Fruit fly (Drosophila melanogaster) whole organism, embryonic: ENCODE data around the gene Nup153.

Experiments used
- Asciz ChIP-seq: fragments of 200-800 bp; sonication (Bioruptor generic); optimal IDR thresholded peaks from 2 replicates; lab custom pipeline; 2017; ENCODE audit warnings: missing biosample characterization, mild to moderate bottlenecking, missing genetic modification characterization, missing genetic modification reagents
- BEAF-32 ChIP-seq: fragments of 200-800 bp; sonication (Bioruptor generic); optimal IDR thresholded peaks from 3 replicates; lab custom pipeline; 2017; ENCODE audit warnings: missing biosample characterization, missing genetic modification characterization, mild to moderate bottlenecking, moderate library complexity, missing genetic modification reagents
- CG10274 ChIP-seq: fragments of 200-800 bp; sonication (Bioruptor generic); optimal IDR thresholded peaks from 3 replicates; lab custom pipeline; 2017; ENCODE audit warnings: missing biosample characterization, mild to moderate bottlenecking, missing genetic modification characterization
- CG10431 ChIP-seq: fragments of 200-800 bp; sonication (Bioruptor generic); optimal IDR thresholded peaks from 3 replicates; lab custom pipeline; 2018; ENCODE audit warnings: missing biosample characterization, mild to moderate bottlenecking, missing genetic modification characterization
- CG10565 ChIP-seq: fragments of 200-800 bp; sonication (Bioruptor generic); optimal IDR thresholded peaks from 3 replicates; lab custom pipeline; 2016; ENCODE audit warnings: missing biosample characterization, mild to moderate bottlenecking, missing genetic modification characterization
- CG11723 ChIP-seq: fragments of 200-800 bp; sonication (Bioruptor generic); optimal IDR thresholded peaks from 2 replicates; lab custom pipeline; 2017; ENCODE audit warnings: missing biosample characterization, mild to moderate bottlenecking, missing genetic modification characterization
- CG13296 ChIP-seq: fragments of 200-800 bp; sonication (Bioruptor generic); optimal IDR thresholded peaks from 3 replicates; lab custom pipeline; 2018; ENCODE audit warnings: missing biosample characterization, mild to moderate bottlenecking, missing genetic modification characterization
- CG13775 ChIP-seq: fragments of 200-800 bp; sonication (Bioruptor generic); optimal IDR thresholded peaks from 3 replicates; lab custom pipeline; 2017; ENCODE audit warnings: missing biosample characterization, mild to moderate bottlenecking, missing genetic modification characterization
- CG14710 ChIP-seq: fragments of 200-800 bp; sonication (Bioruptor generic); optimal IDR thresholded peaks from 3 replicates; lab custom pipeline; 2019; ENCODE audit warnings: missing biosample characterization, mild to moderate bottlenecking, missing genetic modification characterization, moderate library complexity
- CG1647 ChIP-seq: fragments of 200-800 bp; sonication (Bioruptor generic); optimal IDR thresholded peaks from 3 replicates; lab custom pipeline; 2016; ENCODE audit warnings: missing biosample characterization, missing genetic modification characterization
- CG16863 ChIP-seq: fragments of 200-800 bp; sonication (Bioruptor generic); optimal IDR thresholded peaks from 3 replicates; lab custom pipeline; 2016; ENCODE audit warnings: missing biosample characterization, missing genetic modification characterization
- CG31365 ChIP-seq: fragments of 200-800 bp; sonication (Bioruptor generic); optimal IDR thresholded peaks from 2 replicates; lab custom pipeline; 2018; ENCODE audit warnings: missing biosample characterization, mild to moderate bottlenecking, missing genetic modification characterization
- CG32772 ChIP-seq: fragments of 200-800 bp; sonication (Bioruptor generic); IDR thresholded peaks from 2 replicates; pipeline ENCODE4 v1.3.6; 2022; ENCODE audit warnings: missing biosample characterization, missing genetic modification characterization
- CG34224 ChIP-seq: fragments of 200-800 bp; sonication (Bioruptor generic); IDR thresholded peaks from 3 replicates; pipeline ENCODE4 v1.3.6; 2022; ENCODE audit warnings: missing biosample characterization, missing genetic modification characterization; ENCODE audit not compliant: partially characterized antibody
- CG3847 ChIP-seq: fragments of 200-800 bp; sonication (Bioruptor generic); IDR thresholded peaks from 2 replicates; pipeline ENCODE4 v1.3.6; 2022; ENCODE audit warnings: missing biosample characterization, missing genetic modification characterization
- CG3995 ChIP-seq: fragments of 200-800 bp; sonication (Bioruptor generic); optimal IDR thresholded peaks from 3 replicates; lab custom pipeline; 2016; ENCODE audit warnings: missing biosample characterization, missing genetic modification characterization
- CG4282 ChIP-seq: fragments of 200-800 bp; sonication (Bioruptor generic); optimal IDR thresholded peaks from 2 replicates; lab custom pipeline; 2016; ENCODE audit warnings: missing biosample characterization, missing genetic modification characterization
- CG4854 ChIP-seq: fragments of 200-800 bp; sonication (Bioruptor generic); optimal IDR thresholded peaks from 2 replicates; lab custom pipeline; 2016; ENCODE audit warnings: missing biosample characterization, missing genetic modification characterization, inconsistent platforms
- CG6813 ChIP-seq: fragments of 200-800 bp; sonication (Bioruptor generic); optimal IDR thresholded peaks from 2 replicates; lab custom pipeline; 2017; ENCODE audit warnings: missing biosample characterization, missing genetic modification characterization, mild to moderate bottlenecking, moderate library complexity, missing genetic modification reagents
- CG7271 ChIP-seq: fragments of 200-800 bp; sonication (Bioruptor generic); optimal IDR thresholded peaks from 2 replicates; lab custom pipeline; 2018; ENCODE audit warnings: missing biosample characterization, mild to moderate bottlenecking, missing genetic modification characterization, moderate library complexity
- CG8924 ChIP-seq: fragments of 200-800 bp; optimal IDR thresholded peaks from 3 replicates; lab custom pipeline; 2019; ENCODE audit warnings: missing biosample characterization, mild to moderate bottlenecking, missing genetic modification characterization, moderate library complexity
- D19B ChIP-seq: fragments of 200-800 bp; sonication (Bioruptor generic); optimal IDR thresholded peaks from 2 replicates; lab custom pipeline; 2017; ENCODE audit warnings: missing biosample characterization, mild to moderate bottlenecking, missing genetic modification characterization
- Drgx ChIP-seq: fragments of 200-800 bp; sonication (Bioruptor generic); IDR thresholded peaks from 2 replicates; pipeline ENCODE4 v1.3.6; 2022; ENCODE audit warnings: missing biosample characterization, missing genetic modification characterization
- Elba2 ChIP-seq: fragments of 200-800 bp; sonication (Bioruptor generic); optimal IDR thresholded peaks from 3 replicates; lab custom pipeline; 2016; ENCODE audit warnings: missing biosample characterization, missing genetic modification characterization
- HLH54F ChIP-seq: fragments of 200-800 bp; sonication (Bioruptor generic); optimal IDR thresholded peaks from 3 replicates; lab custom pipeline; 2016; ENCODE audit warnings: missing biosample characterization, missing genetic modification characterization
- Hr51 ChIP-seq, 2 experiments: fragments of 200-800 bp; sonication (Bioruptor generic); optimal IDR thresholded peaks; 2 replicates in 1 of 2; 3 replicates in 1 of 2; lab custom pipeline; 2016 to 2018; ENCODE audit warnings: missing biosample characterization in 2 of 2, missing genetic modification characterization in 2 of 2, mild to moderate bottlenecking in 1 of 2, moderate library complexity in 1 of 2
- Neu2 ChIP-seq: fragments of 200-800 bp; sonication (Bioruptor generic); optimal IDR thresholded peaks from 3 replicates; lab custom pipeline; 2016; ENCODE audit warnings: missing biosample characterization, missing genetic modification characterization, borderline replicate concordance
- Nf-YB ChIP-seq: fragments of 200-800 bp; sonication (Bioruptor generic); optimal IDR thresholded peaks from 3 replicates; lab custom pipeline; 2019; ENCODE audit warnings: missing biosample characterization, mild to moderate bottlenecking, missing genetic modification characterization, moderate library complexity
- Pdp1 ChIP-seq, 2 experiments: fragments of 200-800 bp; sonication (Bioruptor generic); optimal IDR thresholded peaks; 3 replicates each; lab custom pipeline; 2016; ENCODE audit warnings: missing biosample characterization in 2 of 2, missing genetic modification characterization in 2 of 2, mild to moderate bottlenecking in 1 of 2, moderate library complexity in 1 of 2
- bcd ChIP-seq: fragments of 200-800 bp; sonication (Bioruptor generic); optimal IDR thresholded peaks from 2 replicates; lab custom pipeline; 2017; ENCODE audit warnings: missing biosample characterization, mild to moderate bottlenecking, missing genetic modification characterization
- bsh ChIP-seq, 2 experiments: fragments of 200-800 bp; sonication (Bioruptor generic); optimal IDR thresholded peaks; 2 replicates each; lab custom pipeline; 2017 to 2018; ENCODE audit warnings: mild to moderate bottlenecking in 2 of 2, missing biosample characterization in 2 of 2, missing genetic modification characterization in 2 of 2, moderate library complexity in 1 of 2
- cg ChIP-seq: fragments of 200-800 bp; sonication (Bioruptor generic); optimal IDR thresholded peaks from 3 replicates; lab custom pipeline; 2019; ENCODE audit warnings: missing biosample characterization, mild to moderate bottlenecking, missing genetic modification characterization, moderate library complexity
- chm ChIP-seq: fragments of 200-800 bp; sonication (Bioruptor generic); IDR thresholded peaks from 2 replicates; pipeline ENCODE4 v1.3.6; 2022; ENCODE audit warnings: missing biosample characterization, missing genetic modification characterization
- crol ChIP-seq: fragments of 200-800 bp; sonication (Bioruptor generic); IDR thresholded peaks from 2 replicates; pipeline ENCODE4 v1.3.6; 2022; ENCODE audit warnings: missing biosample characterization, missing genetic modification characterization
- crp ChIP-seq, 2 experiments: fragments of 200-800 bp; sonication (Bioruptor generic); optimal IDR thresholded peaks; 2 replicates in 1 of 2; 3 replicates in 1 of 2; lab custom pipeline; 2017; ENCODE audit warnings: missing biosample characterization in 2 of 2, missing genetic modification characterization in 2 of 2, mild to moderate bottlenecking in 1 of 2, moderate library complexity in 1 of 2
- danr ChIP-seq: fragments of 200-800 bp; sonication (Bioruptor generic); IDR thresholded peaks from 2 replicates; pipeline ENCODE4 v1.3.6; 2022; ENCODE audit warnings: missing biosample characterization, missing genetic modification characterization
- dati ChIP-seq: fragments of 200-800 bp; sonication (Bioruptor generic); IDR thresholded peaks from 2 replicates; pipeline ENCODE4 v1.3.6; 2022; ENCODE audit warnings: missing biosample characterization, missing genetic modification characterization
- dm ChIP-seq: fragments of 200-800 bp; sonication (Bioruptor generic); optimal IDR thresholded peaks from 3 replicates; lab custom pipeline; 2016; ENCODE audit warnings: missing biosample characterization, missing genetic modification characterization
- dpn ChIP-seq, 2 experiments: fragments of 200-800 bp; sonication (Bioruptor generic); optimal IDR thresholded peaks; 3 replicates each; lab custom pipeline; 2016; ENCODE audit warnings: missing biosample characterization in 2 of 2, missing genetic modification characterization in 2 of 2
- ems ChIP-seq: fragments of 200-800 bp; sonication (Bioruptor generic); optimal IDR thresholded peaks from 3 replicates; lab custom pipeline; 2016; ENCODE audit warnings: missing biosample characterization, missing genetic modification characterization
- ewg ChIP-seq: fragments of 200-800 bp; sonication (Bioruptor generic); optimal IDR thresholded peaks from 3 replicates; lab custom pipeline; 2017; ENCODE audit warnings: mild to moderate bottlenecking, missing biosample characterization, missing genetic modification reagents, missing genetic modification characterization
- mld ChIP-seq: fragments of 200-800 bp; sonication (Bioruptor generic); IDR thresholded peaks from 3 replicates; pipeline ENCODE4 v1.3.6; 2022; ENCODE audit warnings: missing biosample characterization, missing genetic modification characterization; ENCODE audit not compliant: partially characterized antibody
- nmo ChIP-seq: fragments of 200-800 bp; sonication (Bioruptor generic); optimal IDR thresholded peaks from 2 replicates; lab custom pipeline; 2018; ENCODE audit warnings: missing biosample characterization, mild to moderate bottlenecking, missing genetic modification characterization, moderate library complexity
- oc ChIP-seq: fragments of 200-800 bp; sonication (Bioruptor generic); optimal IDR thresholded peaks from 2 replicates; lab custom pipeline; 2018; ENCODE audit warnings: missing biosample characterization, mild to moderate bottlenecking, missing genetic modification characterization, moderate library complexity
- prd ChIP-seq, 3 experiments: fragments of >200 bp in 2 of 3; fragments of 200-800 bp in 1 of 3; sonication (Bioruptor generic) in 1 of 3; optimal IDR thresholded peaks in 2 of 3; IDR thresholded peaks in 1 of 3; 2 replicates in 2 of 3; 3 replicates in 1 of 3; pipeline versions ENCODE4 v1.3.6 to Lab custom; 2017 to 2022; ENCODE audit warnings: missing biosample characterization in 1 of 3, missing genetic modification characterization in 1 of 3
- schlank ChIP-seq: fragments of 200-800 bp; sonication (Bioruptor generic); optimal IDR thresholded peaks from 2 replicates; lab custom pipeline; 2018; ENCODE audit warnings: missing biosample characterization, mild to moderate bottlenecking, missing genetic modification characterization
- seq ChIP-seq: fragments of 200-800 bp; sonication (Bioruptor generic); IDR thresholded peaks from 2 replicates; pipeline ENCODE4 v1.3.6; 2022; ENCODE audit warnings: missing biosample characterization, missing genetic modification characterization
- slp2 ChIP-seq: fragments of 200-800 bp; sonication (Bioruptor generic); optimal IDR thresholded peaks from 2 replicates; lab custom pipeline; 2016; ENCODE audit warnings: missing biosample characterization, missing genetic modification characterization
- tgo ChIP-seq: fragments of 200-800 bp; sonication (Bioruptor generic); IDR thresholded peaks from 3 replicates; pipeline ENCODE4 v1.3.6; 2022; ENCODE audit warnings: missing biosample characterization, missing genetic modification characterization

Gene Nup153

DNA sequence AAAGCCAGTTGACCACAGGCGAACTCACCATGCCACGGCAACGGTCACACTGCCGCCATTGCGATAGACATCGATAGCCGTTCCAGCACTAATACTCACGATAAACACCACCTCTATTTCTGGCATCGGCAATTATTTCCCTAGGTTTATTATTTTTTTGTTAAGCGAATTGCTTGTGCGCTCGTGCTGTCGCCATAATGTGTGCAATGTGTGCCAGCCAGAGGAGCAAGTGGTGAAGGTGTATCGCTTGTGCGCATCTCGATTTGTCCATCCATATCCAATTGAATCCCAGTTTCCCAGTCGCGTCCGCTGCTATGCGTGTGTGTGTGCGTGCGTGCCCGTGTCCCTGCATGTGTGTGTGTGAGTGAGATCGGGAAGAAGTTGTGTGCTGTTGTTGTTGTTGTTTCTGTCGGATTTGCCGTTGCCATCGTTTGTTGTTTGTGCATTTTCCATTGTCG lies 11.6 kb downstream of the Nup153 start, which contains the start of gene mbt (continued):
- TF ChIP-seq Hr51 (GFP tag; optimal IDR thresholded peaks at IDR 0.05; lab: Kevin White, UChicago) = no peak
- peak in 1 of 2 experiments; percentile 7 for TF ChIP-seq Pdp1 (GFP tag; optimal IDR thresholded peaks at IDR 0.05; lab: Kevin White, UChicago)
- TF ChIP-seq schlank (tag; lab: Kevin White, UChicago) = no peak
- peak; percentile 64 for TF ChIP-seq Elba2 (GFP tag; lab: Kevin White, UChicago)
- no peak for TF ChIP-seq CG3995 (GFP tag; lab: Kevin White, UChicago)
- peak; percentile 8 for TF ChIP-seq CG7271
- TF ChIP-seq ewg (GFP tag; lab: Kevin White, UChicago) = no peak
- TF ChIP-seq Asciz (GFP tag; lab: Kevin White, UChicago) = no peak
- peak; percentile 88 for TF ChIP-seq mld (GFP tag; lab: Robert Waterston, UW)
- no peak for TF ChIP-seq crp (GFP tag; optimal IDR thresholded peaks at IDR 0.05; lab: Kevin White, UChicago)
- no peak for TF ChIP-seq Neu2 (GFP tag; lab: Kevin White, UChicago)
- peak; percentile 67 for TF ChIP-seq CG14710 (tag; lab: Kevin White, UChicago)
- TF ChIP-seq CG4282 (GFP tag; lab: Kevin White, UChicago) = no peak
- TF ChIP-seq CG10431 (GFP tag; lab: Kevin White, UChicago) = no peak
- peak; percentile 60 for TF ChIP-seq nmo (GFP tag; lab: Kevin White, UChicago)
- TF ChIP-seq BEAF-32 (GFP tag; lab: Kevin White, UChicago) = peak; percentile 97
- peak; percentile 97 for TF ChIP-seq cg (GFP tag; lab: Kevin White, UChicago)
- peak; percentile 8 for TF ChIP-seq CG16863 (GFP tag; lab: Kevin White, UChicago)
- TF ChIP-seq CG13775 (GFP tag; lab: Kevin White, UChicago) = no peak
- TF ChIP-seq seq = no peak
- no peak for TF ChIP-seq oc (tag; lab: Kevin White, UChicago)
- TF ChIP-seq HLH54F (GFP tag; lab: Kevin White, UChicago) = no peak
- TF ChIP-seq CG1647 (GFP tag; lab: Kevin White, UChicago) = no peak
- TF ChIP-seq chm (GFP tag; lab: Robert Waterston, UW) = no peak
- no peak for TF ChIP-seq CG11723 (GFP tag; lab: Kevin White, UChicago)
- no peak for TF ChIP-seq danr (GFP tag; lab: Robert Waterston, UW)
- TF ChIP-seq bsh (GFP tag; optimal IDR thresholded peaks at IDR 0.05; lab: Kevin White, UChicago) = no peak
- TF ChIP-seq CG4854 = no peak
- peak; percentile 31 for TF ChIP-seq slp2
- no peak for TF ChIP-seq CG6813 (GFP tag; lab: Kevin White, UChicago)
- TF ChIP-seq crol = no peak
- no peak for TF ChIP-seq CG10274 (GFP tag; lab: Kevin White, UChicago)
- TF ChIP-seq CG34224 (GFP tag; lab: Robert Waterston, UW) = peak; percentile 85
- peak in 1 of 2 experiments; percentile 23 for TF ChIP-seq dpn (GFP tag; optimal IDR thresholded peaks at IDR 0.05; lab: Kevin White, UChicago)
- TF ChIP-seq Nf-YB = peak; percentile 7
- no peak for TF ChIP-seq CG32772
- no peak for TF ChIP-seq CG31365
- no peak for TF ChIP-seq CG3847 (GFP tag; lab: Robert Waterston, UW)
- no peak for TF ChIP-seq CG10565 (GFP tag; lab: Kevin White, UChicago)
- peak; percentile 61 for TF ChIP-seq CG8924 (tag; lab: Kevin White, UChicago)
- no peak for TF ChIP-seq dati (GFP tag; lab: Robert Waterston, UW)
- TF ChIP-seq Drgx (GFP tag; lab: Robert Waterston, UW) = no peak
- TF ChIP-seq D19B (GFP tag; lab: Kevin White, UChicago) = no peak
- no peak for TF ChIP-seq CG13296 (GFP tag; lab: Kevin White, UChicago)
- no peak for TF ChIP-seq ems
- TF ChIP-seq tgo (GFP tag; lab: Robert Waterston, UW) = no peak
- TF ChIP-seq dm = peak; percentile 6
- no peak for TF ChIP-seq prd (optimal IDR thresholded peaks at IDR 0.05; lab: Kevin White, UChicago)
- TF ChIP-seq prd (GFP tag; IDR thresholded peaks at IDR 0.05; lab: Robert Waterston, UW) = no peak
- no peak for TF ChIP-seq bcd
